Worm (Caenorhabditis elegans): ENCODE data around the gene mcd-1.
A peak's percentile ranks its signal among the peaks of the same experiment; 100 is the strongest.

The mcd-1 gene

DNA sequence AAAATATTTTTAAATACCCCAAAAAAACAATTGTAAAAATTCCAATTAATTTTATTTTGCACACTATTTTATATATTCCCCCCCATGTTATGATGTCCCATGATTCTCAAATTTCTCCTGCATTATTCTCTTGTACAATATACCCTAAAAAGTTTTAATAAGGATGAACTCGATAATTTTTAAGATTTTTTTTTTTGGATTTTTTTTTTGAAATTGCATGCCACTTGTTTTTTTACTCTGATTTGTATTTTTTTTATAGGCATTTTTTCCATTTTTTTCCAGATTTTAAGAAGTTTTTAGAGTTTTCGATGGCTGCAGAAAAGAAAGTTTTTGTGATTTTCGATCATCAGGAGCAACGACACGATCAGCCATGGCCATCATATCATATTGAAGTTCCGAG is 5.9 kb upstream of the mcd-1 start, which contains the start of gene hda-10:
hda-10 (plus strand) TSS at position 301 of the 400 bp plus-strand sequence.
- TF ChIP-seq tra-4 (tag; optimal IDR thresholded peaks at IDR 0.05) (no peak), pes-1 (GFP tag; IDR thresholded peaks at IDR 0.05) (no peak), tbx-37 (GFP tag; conservative IDR thresholded peaks at IDR 0.05) (no peak), sea-1 (GFP tag; conservative IDR thresholded peaks at IDR 0.05) (no peak), ceh-13 (GFP tag; optimal IDR thresholded peaks at IDR 0.05) (no peak)

- TF ChIP-seq F13C5.2 (tag; optimal IDR thresholded peaks at IDR 0.05) (no peak), sea-1 (GFP tag; conservative IDR thresholded peaks at IDR 0.05) (no peak), flt-1 (GFP tag; IDR thresholded peaks at IDR 0.05) (no peak), scrt-1 (GFP tag; IDR thresholded peaks at IDR 0.05) (no peak), ceh-36 (tag; optimal IDR thresholded peaks at IDR 0.05) (no peak), ceh-13 (GFP tag; optimal IDR thresholded peaks at IDR 0.05) (no peak), hmbx-1 (tag; optimal IDR thresholded peaks at IDR 0.05) (no peak), tbx-11 (GFP tag; IDR thresholded peaks at IDR 0.05) (no peak), tra-4 (tag; optimal IDR thresholded peaks at IDR 0.05) (no peak), hmg-4 (GFP tag; optimal IDR thresholded peaks at IDR 0.05) (no peak), aly-1 (tag; optimal IDR thresholded peaks at IDR 0.05) (no peak), tbx-37 (GFP tag; conservative IDR thresholded peaks at IDR 0.05) (no peak), pes-1 (GFP tag; IDR thresholded peaks at IDR 0.05) (no peak), hnd-1 (tag; optimal IDR thresholded peaks at IDR 0.05) (no peak), ets-7 (tag; optimal IDR thresholded peaks at IDR 0.05) (no peak), ama-1 (optimal IDR thresholded peaks at IDR 0.05) (no peak), B0310.2 (tag; optimal IDR thresholded peaks at IDR 0.05) (no peak)
These were observed 1.9 kb upstream of the mcd-1 start for ce11 chrII:13886431-13886830.

ce11 chrII:13896279-13896774 is 8.0 kb downstream of the mcd-1 start:
- TF ChIP-seq hmbx-1 (tag; optimal IDR thresholded peaks at IDR 0.05) (no peak), hmg-4 (GFP tag; optimal IDR thresholded peaks at IDR 0.05) (no peak), flt-1 (GFP tag; IDR thresholded peaks at IDR 0.05) (no peak), ama-1 (optimal IDR thresholded peaks at IDR 0.05) (no peak), hnd-1 (tag; optimal IDR thresholded peaks at IDR 0.05) (no peak), pes-1 (GFP tag; IDR thresholded peaks at IDR 0.05) (no peak), tra-4 (tag; optimal IDR thresholded peaks at IDR 0.05) (no peak), tbx-11 (GFP tag; IDR thresholded peaks at IDR 0.05) (no peak), F13C5.2 (tag; optimal IDR thresholded peaks at IDR 0.05) (no peak), sea-1 (GFP tag; conservative IDR thresholded peaks at IDR 0.05) (no peak)

- TF ChIP-seq B0310.2 (tag; optimal IDR thresholded peaks at IDR 0.05) (no peak), hnd-1 (tag; optimal IDR thresholded peaks at IDR 0.05) (no peak), aly-1 (tag; optimal IDR thresholded peaks at IDR 0.05) (no peak), F13C5.2 (tag; optimal IDR thresholded peaks at IDR 0.05) (no peak), tra-4 (tag; optimal IDR thresholded peaks at IDR 0.05) (no peak), ama-1 (optimal IDR thresholded peaks at IDR 0.05) (no peak), pes-1 (GFP tag; IDR thresholded peaks at IDR 0.05) (no peak), scrt-1 (GFP tag; IDR thresholded peaks at IDR 0.05) (no peak), tbx-37 (GFP tag; conservative IDR thresholded peaks at IDR 0.05) (no peak), tbx-11 (GFP tag; IDR thresholded peaks at IDR 0.05) (no peak)
These were observed 11.4 kb downstream of the mcd-1 start for ce11 chrII:13899777-13900176.

ce11 chrII:13902014-13902413 is 13.7 kb downstream of the mcd-1 start, which contains the start of gene W02B8.1:
Gene W02B8.1, minus strand, starts transcription at chrII:13902114.
- TF ChIP-seq hmbx-1 (tag; optimal IDR thresholded peaks at IDR 0.05) (no peak), tbx-11 (GFP tag; IDR thresholded peaks at IDR 0.05) (no peak), ceh-36 (tag; optimal IDR thresholded peaks at IDR 0.05) (no peak), ama-1 (optimal IDR thresholded peaks at IDR 0.05) (no peak), tra-4 (tag; optimal IDR thresholded peaks at IDR 0.05) (no peak), hmg-4 (GFP tag; optimal IDR thresholded peaks at IDR 0.05) (no peak), ets-7 (tag; optimal IDR thresholded peaks at IDR 0.05) (no peak)

DNA sequence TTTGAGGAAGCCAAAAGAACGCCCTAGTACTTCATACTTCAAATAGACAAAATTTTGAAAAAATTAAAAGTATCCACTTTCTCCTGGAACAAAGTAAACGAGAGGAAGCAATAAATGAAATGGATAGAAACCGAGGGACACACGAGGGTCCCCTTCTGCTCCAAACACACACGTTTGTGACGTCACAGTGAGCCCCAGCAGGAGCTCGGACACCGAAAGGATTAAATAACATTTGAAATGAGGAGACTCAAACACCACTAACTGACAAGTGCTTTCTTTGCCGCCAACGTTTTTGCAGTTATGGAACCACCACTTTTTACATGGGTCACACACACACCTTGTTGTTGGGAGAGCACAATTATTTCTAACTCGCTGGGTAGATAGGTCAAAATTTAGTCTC is 15.1 kb downstream of the mcd-1 start:
- no peak for TF ChIP-seq F13C5.2 (tag; optimal IDR thresholded peaks at IDR 0.05)
- TF ChIP-seq sea-1 (GFP tag; conservative IDR thresholded peaks at IDR 0.05) = no peak
- no peak for TF ChIP-seq tbx-37 (GFP tag; conservative IDR thresholded peaks at IDR 0.05)
- no peak for TF ChIP-seq aly-1 (tag; optimal IDR thresholded peaks at IDR 0.05)
- no peak for TF ChIP-seq ceh-13 (GFP tag; optimal IDR thresholded peaks at IDR 0.05)
- TF ChIP-seq pes-1 (GFP tag; IDR thresholded peaks at IDR 0.05) = no peak
- no peak for TF ChIP-seq ama-1 (optimal IDR thresholded peaks at IDR 0.05)
- TF ChIP-seq flt-1 (GFP tag; IDR thresholded peaks at IDR 0.05) = no peak
- TF ChIP-seq scrt-1 (GFP tag; IDR thresholded peaks at IDR 0.05) = no peak
- TF ChIP-seq hmg-4 (GFP tag; optimal IDR thresholded peaks at IDR 0.05) = no peak
- TF ChIP-seq tra-4 (tag; optimal IDR thresholded peaks at IDR 0.05) = no peak

DNA sequence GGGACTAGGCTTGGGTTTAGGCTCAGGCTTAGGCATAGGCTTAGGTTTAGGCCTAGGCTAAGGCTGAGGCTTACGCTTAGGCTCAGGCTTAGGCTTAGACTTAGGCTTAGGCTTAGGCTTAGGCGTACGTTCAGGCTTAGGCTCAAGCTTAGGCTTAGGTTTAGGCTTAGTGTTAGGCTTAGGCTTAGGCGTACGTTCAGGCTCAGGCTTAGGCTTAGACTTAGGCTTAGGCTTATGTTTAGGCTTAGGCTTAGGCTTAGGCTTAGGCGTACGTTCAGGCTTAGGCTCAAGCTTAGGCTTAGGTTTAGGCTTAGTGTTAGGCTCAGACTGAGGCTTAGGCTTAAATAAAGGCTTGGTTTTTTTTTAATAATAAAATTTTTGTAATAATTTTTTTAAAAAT is 17.2 kb downstream of the mcd-1 start:
- peak; percentile 84 for TF ChIP-seq ceh-36 (tag; optimal IDR thresholded peaks at IDR 0.05)

DNA sequence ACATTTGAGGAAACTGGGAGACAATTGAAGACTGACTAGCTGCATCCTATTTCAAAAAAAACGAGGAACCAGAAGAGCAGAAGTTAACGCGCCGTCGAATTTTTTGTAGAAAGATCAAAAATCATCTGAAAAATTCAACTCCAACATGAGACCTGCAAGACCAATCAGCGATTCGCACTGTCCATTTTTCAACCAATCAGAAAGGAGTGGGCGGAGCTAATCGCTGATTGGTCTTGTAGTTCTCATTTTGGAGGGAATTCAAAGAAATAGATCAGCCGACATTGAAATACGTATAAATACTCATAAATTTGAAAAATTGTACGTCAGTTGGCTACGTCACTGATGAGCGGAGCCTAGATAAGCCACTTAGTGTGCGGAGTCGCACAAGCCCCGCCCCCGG is 19.3 kb downstream of the mcd-1 start:
- TF ChIP-seq tbx-37 (GFP tag; conservative IDR thresholded peaks at IDR 0.05) = no peak
- TF ChIP-seq scrt-1 (GFP tag; IDR thresholded peaks at IDR 0.05) = no peak
- no peak for TF ChIP-seq tbx-11 (GFP tag; IDR thresholded peaks at IDR 0.05)
- no peak for TF ChIP-seq hmbx-1 (tag; optimal IDR thresholded peaks at IDR 0.05)
- no peak for TF ChIP-seq ets-7 (tag; optimal IDR thresholded peaks at IDR 0.05)
- no peak for TF ChIP-seq ceh-36 (tag; optimal IDR thresholded peaks at IDR 0.05)
- TF ChIP-seq hmg-4 (GFP tag; optimal IDR thresholded peaks at IDR 0.05) = no peak
- no peak for TF ChIP-seq ama-1 (optimal IDR thresholded peaks at IDR 0.05)
- no peak for TF ChIP-seq B0310.2 (tag; optimal IDR thresholded peaks at IDR 0.05)
- TF ChIP-seq ceh-13 (GFP tag; optimal IDR thresholded peaks at IDR 0.05) = no peak

Measured in whole organism, early embryonic.